Worm (Caenorhabditis elegans) whole organism, L4/young adult: Measurements from ENCODE around the gene nspg-9.

Experiments used
- W03F9.2 ChIP-seq: fragments of 150-350 bp; optimal IDR thresholded peaks from 2 replicates; lab custom pipeline; 2014; ENCODE audit warnings: missing biosample characterization, missing genetic modification characterization
- dao-5 ChIP-seq: sonication (generic microtip); optimal IDR thresholded peaks from 2 replicates; lab custom pipeline; 2016; ENCODE audit warnings: missing genotype, missing genetic modification characterization, moderate library complexity, missing compliant biosample characterization
- him-1 ChIP-seq: sonication (generic microtip); optimal IDR thresholded peaks from 2 replicates; lab custom pipeline; 2016; ENCODE audit warnings: missing genotype, missing genetic modification reagents, missing genetic modification characterization, missing compliant biosample characterization

- TF ChIP-seq him-1 = no peak
- TF ChIP-seq W03F9.2 = no peak
- TF ChIP-seq dao-5 (tag; lab: Kevin White, UChicago) = no peak
Observed at ce11 chrIV:14414200-14414599, 42.5 kb upstream of the nspg-9 start.
